Fruit fly (Drosophila melanogaster): ENCODE data around the gene hb.

hb gene

dm6 chr3R:8659200-8659897, 38.3 kb downstream of the hb start (continued):
- TF ChIP-seq sens (GFP tag) (peak; percentile 92), slp2 (GFP tag; optimal IDR thresholded peaks at IDR 0.05) (no peak), tap (tag; optimal IDR thresholded peaks at IDR 0.05) (peak; percentile 24), yki (optimal IDR thresholded peaks at IDR 0.05) (no peak), fu2 (GFP tag; optimal IDR thresholded peaks at IDR 0.05) (peak; percentile 29), btn (GFP tag; optimal IDR thresholded peaks at IDR 0.05) (no peak), slbo (GFP tag; IDR thresholded peaks at IDR 0.05) (peak; percentile 64), ham (GFP tag; IDR thresholded peaks at IDR 0.05) (no peak), stc (GFP tag; IDR thresholded peaks at IDR 0.05) (peak; percentile 66), CG2875 (GFP tag; optimal IDR thresholded peaks at IDR 0.05) (peak; percentile 41), ap (GFP tag; IDR thresholded peaks at IDR 0.05) (no peak), dmrt11E (tag; optimal IDR thresholded peaks at IDR 0.05) (peak; percentile 11)

DNA sequence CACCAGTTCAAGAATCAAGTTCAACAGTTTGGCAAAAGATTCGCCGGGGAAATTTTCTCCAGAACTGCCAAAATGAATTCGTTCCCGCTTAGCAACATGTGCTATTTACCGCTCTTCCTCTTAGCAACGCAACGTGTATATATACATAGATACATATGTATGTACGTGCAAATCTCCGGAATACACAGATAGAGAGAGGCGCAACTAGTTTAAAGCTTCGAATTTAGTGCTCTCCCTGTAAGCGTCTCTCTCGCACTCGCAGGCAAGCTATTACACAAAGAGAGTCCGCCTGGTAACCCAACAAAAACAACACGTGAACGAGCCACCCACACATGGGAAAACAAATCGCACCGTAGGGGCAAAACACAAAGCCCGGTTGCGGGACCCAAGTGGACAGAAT, 38.9 kb downstream of the hb start:
- TF ChIP-seq Trl (optimal IDR thresholded peaks at IDR 0.05) (peak; percentile 71 to 80), Trl (GFP tag; optimal IDR thresholded peaks at IDR 0.05) (no peak), CG34224 (GFP tag; IDR thresholded peaks at IDR 0.05; ENCODE audit: partially characterized antibody) (peak; percentile 22; the same call in 1 of the 3 replicates), Rfx (GFP tag; IDR thresholded peaks at IDR 0.05) (peak; percentile 4; the same call in 1 of the 2 replicates), chinmo (GFP tag; IDR thresholded peaks at IDR 0.05; ENCODE audit: partially characterized antibody) (0 out of 4 replicates have a peak, but pooled peaks have one; percentile 27), CG11247 (GFP tag; IDR thresholded peaks at IDR 0.05) (no peak), Drgx (GFP tag; IDR thresholded peaks at IDR 0.05) (no peak), CG12769 (tag; optimal IDR thresholded peaks at IDR 0.05) (peak; percentile 76), bigmax (GFP tag; optimal IDR thresholded peaks at IDR 0.05) (no peak), CG12155 (GFP tag; optimal IDR thresholded peaks at IDR 0.05) (no peak), pros (GFP tag; optimal IDR thresholded peaks at IDR 0.05) (no peak), sr (GFP tag; IDR thresholded peaks at IDR 0.05) (0 out of 3 replicates have a peak, but pooled peaks have one; percentile 33), CG4360 (GFP tag; IDR thresholded peaks at IDR 0.05) (0 out of 2 replicates have a peak, but pooled peaks have one; percentile 43), so (GFP tag; IDR thresholded peaks at IDR 0.05) (no peak), CG5245 (GFP tag; optimal IDR thresholded peaks at IDR 0.05) (no peak), CG14441 (GFP tag; IDR thresholded peaks at IDR 0.05) (no peak), CG16813 (GFP tag; IDR thresholded peaks at IDR 0.05; ENCODE audit: partially characterized antibody) (0 out of 3 replicates have a peak, but pooled peaks have one; percentile 7), Atf-2 (GFP tag; optimal IDR thresholded peaks at IDR 0.05) (no peak), bowl (GFP tag; IDR thresholded peaks at IDR 0.05) (peak; percentile 16; the same call in 1 of the 2 replicates), pzg (GFP tag; optimal IDR thresholded peaks at IDR 0.05) (no peak), CG11504 (tag; optimal IDR thresholded peaks at IDR 0.05) (peak; percentile 89), Atf6 (GFP tag; IDR thresholded peaks at IDR 0.05) (no peak), scrt (GFP tag; optimal IDR thresholded peaks at IDR 0.05) (peak; percentile 91), row (GFP tag; IDR thresholded peaks at IDR 0.05) (no peak), Aef1 (GFP tag; IDR thresholded peaks at IDR 0.05) (0 out of 3 replicates have a peak, but pooled peaks have one; percentile 15), sug (tag; optimal IDR thresholded peaks at IDR 0.05) (peak; percentile 25), Ada2b (GFP tag; IDR thresholded peaks at IDR 0.05) (no peak), ci (GFP tag; IDR thresholded peaks at IDR 0.05) (peak; percentile 30; the same call in 1 of the 3 replicates), dm (GFP tag; optimal IDR thresholded peaks at IDR 0.05) (no peak), CG32767 (GFP tag; IDR thresholded peaks at IDR 0.05) (0 out of 2 replicates have a peak, but pooled peaks have one; percentile 11), CG13287 (GFP tag; IDR thresholded peaks at IDR 0.05; ENCODE audit: partially characterized antibody) (peak; percentile 22; the same call in 1 of the 2 replicates), CG4820 (GFP tag; optimal IDR thresholded peaks at IDR 0.05) (no peak), CG10321 (GFP tag; IDR thresholded peaks at IDR 0.05) (peak; percentile 13; the same call in 1 of the 2 replicates), wek (GFP tag; optimal IDR thresholded peaks at IDR 0.05) (no peak), CG1832 (GFP tag; optimal IDR thresholded peaks at IDR 0.05) (peak; percentile 10), vvl (GFP tag; IDR thresholded peaks at IDR 0.05) (0 out of 2 replicates have a peak, but pooled peaks have one; percentile 12)

Data from whole organism, embryonic.